Worm (Caenorhabditis elegans) whole organism, late embryonic: ENCODE data around the gene fbxb-117.

Experiments
- F13H6.1 ChIP-seq: sonication (generic microtip); optimal IDR thresholded peaks from 2 replicates; lab custom pipeline; 2016; ENCODE audit warnings: missing genetic modification characterization, missing compliant biosample characterization
- ama-1 ChIP-seq: fragments of 150-350 bp; optimal IDR thresholded peaks from 2 replicates; lab custom pipeline; 2014
- ceh-2 ChIP-seq: sonication (generic microtip); optimal IDR thresholded peaks from 2 replicates; lab custom pipeline; 2016; ENCODE audit warnings: missing genotype, missing genetic modification characterization, missing compliant biosample characterization
- ceh-22 ChIP-seq: sonication (generic microtip); optimal IDR thresholded peaks from 2 replicates; lab custom pipeline; 2017; ENCODE audit warnings: missing biosample characterization, missing genetic modification characterization
- ceh-45 ChIP-seq: fragments of 200-800 bp; sonication (Bioruptor generic); IDR thresholded peaks from 2 replicates; pipeline ENCODE4 v1.3.6; 2022; ENCODE audit warnings: missing genetic modification reagents, missing genetic modification characterization, missing compliant biosample characterization
- ceh-48 ChIP-seq: sonication (generic microtip); optimal IDR thresholded peaks from 2 replicates; lab custom pipeline; 2016; ENCODE audit warnings: missing genetic modification characterization, inconsistent platforms, missing compliant biosample characterization
- che-1 ChIP-seq: sonication (generic microtip); optimal IDR thresholded peaks from 2 replicates; lab custom pipeline; 2016; ENCODE audit warnings: mild to moderate bottlenecking, missing genetic modification characterization, missing compliant biosample characterization
- ets-4 ChIP-seq: sonication (generic microtip); optimal IDR thresholded peaks from 2 replicates; lab custom pipeline; 2016; ENCODE audit warnings: missing genetic modification characterization, missing compliant biosample characterization
- hlh-8 ChIP-seq: sonication (generic microtip); optimal IDR thresholded peaks from 2 replicates; lab custom pipeline; 2016; ENCODE audit warnings: missing genotype, missing genetic modification characterization, missing compliant biosample characterization
- madf-2 ChIP-seq: sonication (generic microtip); optimal IDR thresholded peaks from 2 replicates; lab custom pipeline; 2017; ENCODE audit warnings: missing genetic modification characterization, missing compliant biosample characterization
- mec-3 ChIP-seq: sonication (generic microtip); optimal IDR thresholded peaks from 2 replicates; lab custom pipeline; 2016; ENCODE audit warnings: borderline replicate concordance, missing genetic modification characterization, missing compliant biosample characterization
- pha-2 ChIP-seq: sonication (generic microtip); optimal IDR thresholded peaks from 2 replicates; lab custom pipeline; 2017; ENCODE audit warnings: mild to moderate bottlenecking, missing genetic modification characterization, missing compliant biosample characterization
- ref-2 ChIP-seq: sonication (generic microtip); optimal IDR thresholded peaks from 2 replicates; lab custom pipeline; 2016; ENCODE audit warnings: missing genetic modification characterization, missing compliant biosample characterization
- sox-2 ChIP-seq: fragments of 200-800 bp; sonication (Bioruptor generic); IDR thresholded peaks from 2 replicates; pipeline ENCODE4 v1.3.6; 2022; ENCODE audit warnings: missing genetic modification reagents, missing genetic modification characterization, missing compliant biosample characterization
- syd-9 ChIP-seq: sonication (generic microtip); optimal IDR thresholded peaks from 2 replicates; lab custom pipeline; 2016; ENCODE audit warnings: mild to moderate bottlenecking, missing genetic modification characterization, moderate library complexity, missing compliant biosample characterization
- ttx-3 ChIP-seq: sonication (generic microtip); optimal IDR thresholded peaks from 2 replicates; lab custom pipeline; 2016; ENCODE audit warnings: missing genetic modification reagents, missing genetic modification characterization, missing compliant biosample characterization
- unc-3 ChIP-seq, 2 experiments: fragments of 200-800 bp in 1 of 2; sonication (Bioruptor generic) in 1 of 2; sonication (generic microtip) in 1 of 2; conservative IDR thresholded peaks in 1 of 2; optimal IDR thresholded peaks in 1 of 2; 2 replicates each; pipeline versions ENCODE4 v1.3.6 to Lab custom; 2016 to 2022; ENCODE audit warnings: missing compliant biosample characterization in 2 of 2, missing genetic modification characterization in 2 of 2, missing genetic modification reagents in 1 of 2
- ztf-16 ChIP-seq: sonication (generic microtip); optimal IDR thresholded peaks from 2 replicates; lab custom pipeline; 2017; ENCODE audit warnings: missing genetic modification characterization, missing compliant biosample characterization

The fbxb-117 gene

DNA sequence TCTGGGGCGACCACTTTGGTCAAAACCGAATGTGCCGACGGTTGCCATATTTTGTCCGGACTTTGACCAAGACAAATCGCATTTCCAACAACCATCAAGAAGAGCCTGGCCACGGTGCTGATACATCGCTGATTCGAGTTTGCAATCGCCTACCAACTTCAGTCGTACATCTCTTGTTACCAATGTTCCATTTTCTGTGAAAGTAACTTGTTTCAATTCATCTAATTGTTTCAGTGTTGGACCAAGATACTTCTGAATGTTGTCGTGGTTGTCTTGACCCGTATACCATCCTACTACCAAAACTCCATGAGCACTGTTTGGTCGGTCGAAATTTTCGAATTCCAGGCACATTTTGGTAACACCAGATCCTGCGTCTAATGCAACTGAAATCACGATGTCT is 43.0 kb downstream of the fbxb-117 start:
- no peak for TF ChIP-seq ceh-45

DNA sequence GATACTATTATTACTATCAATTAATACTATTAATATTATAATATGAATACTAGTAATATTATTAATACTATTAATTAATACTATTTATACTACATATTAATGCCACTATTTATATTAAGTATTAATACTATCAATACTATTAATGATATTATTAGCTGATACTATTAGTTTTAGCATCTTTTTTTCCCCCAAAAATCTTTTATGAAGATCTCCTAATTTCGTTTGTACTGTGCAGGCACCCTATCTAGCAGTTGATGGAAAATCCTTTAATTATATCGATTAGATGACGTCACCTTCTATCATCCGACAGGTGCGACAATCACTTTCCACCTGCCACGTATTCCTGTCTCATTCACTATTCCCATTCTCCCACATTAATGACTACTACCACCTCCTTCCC is 46.8 kb downstream of the fbxb-117 start, which contains the start of gene fbxb-65:
fbxb-65 (plus strand) TSS at position 301 of the 400 bp plus-strand sequence.
- TF ChIP-seq ceh-22 (tag; lab: Kevin White, UChicago) (no peak), madf-2 (no peak), ceh-2 (no peak), pha-2 (tag; lab: Kevin White, UChicago) (no peak), mec-3 (tag; lab: Kevin White, UChicago) (no peak), ttx-3 (tag; lab: Kevin White, UChicago) (no peak), unc-3 (GFP tag; conservative IDR thresholded peaks at IDR 0.05; lab: Robert Waterston, UW) (no peak), unc-3 (tag; optimal IDR thresholded peaks at IDR 0.05; lab: Kevin White, UChicago) (no peak), ztf-16 (tag; lab: Kevin White, UChicago) (no peak), che-1 (tag; lab: Kevin White, UChicago) (no peak), syd-9 (tag; lab: Kevin White, UChicago) (no peak), F13H6.1 (tag; lab: Kevin White, UChicago) (no peak), sox-2 (GFP tag; lab: Robert Waterston, UW) (no peak), ets-4 (tag; lab: Kevin White, UChicago) (no peak), ref-2 (no peak), ceh-48 (tag; lab: Kevin White, UChicago) (no peak), ama-1 (lab: Kevin White, UChicago) (no peak), hlh-8 (tag; lab: Kevin White, UChicago) (no peak)
- TF ChIP-seq, all 69 proteins: peak for 0
